Worm (Caenorhabditis elegans) whole organism, L4 larva: ENCODE measurements around the gene fbxa-74.

Experiments used
- D1046.2 ChIP-seq: fragments of 200-800 bp; sonication (Bioruptor generic); IDR thresholded peaks from 2 replicates; pipeline ENCODE4 v1.3.6; 2022; ENCODE audit warnings: missing genetic modification characterization, missing compliant biosample characterization
- F10B5.3 ChIP-seq: sonication (generic microtip); optimal IDR thresholded peaks from 2 replicates; lab custom pipeline; 2016; ENCODE audit warnings: mild to moderate bottlenecking, missing genetic modification characterization, missing compliant biosample characterization
- F49E8.2 ChIP-seq: sonication (generic microtip); optimal IDR thresholded peaks from 2 replicates; lab custom pipeline; 2016; ENCODE audit warnings: missing compliant biosample characterization, mild to moderate bottlenecking, missing genetic modification characterization, borderline replicate concordance
- R02D3.7 ChIP-seq: fragments of 150-350 bp; sonication (generic microtip); optimal IDR thresholded peaks from 3 replicates; lab custom pipeline; 2014; ENCODE audit warnings: missing biosample characterization, missing genetic modification characterization
- ZK337.2 ChIP-seq: fragments of 200-800 bp; sonication (Bioruptor generic); IDR thresholded peaks from 2 replicates; pipeline ENCODE4 v1.3.6; 2022; ENCODE audit warnings: missing genetic modification reagents, missing genetic modification characterization, missing compliant biosample characterization
- aha-1 ChIP-seq: fragments of 150-350 bp; peaks from one replicate; lab custom pipeline; 2014; ENCODE audit warnings: missing biosample characterization, missing genetic modification characterization
- ama-1 ChIP-seq: fragments of 150-350 bp; optimal IDR thresholded peaks from 2 replicates; lab custom pipeline; 2014; ENCODE audit warnings: inconsistent platforms, mixed read lengths
- attf-4 ChIP-seq: sonication (generic microtip); optimal IDR thresholded peaks from 3 replicates; lab custom pipeline; 2017; ENCODE audit warnings: missing biosample characterization, missing genetic modification characterization
- ceh-28 ChIP-seq: fragments of 150-350 bp; optimal IDR thresholded peaks from 2 replicates; lab custom pipeline; 2014; ENCODE audit warnings: missing biosample characterization, missing genetic modification reagents, missing genetic modification characterization
- ceh-62 ChIP-seq: sonication (generic microtip); optimal IDR thresholded peaks from 2 replicates; lab custom pipeline; 2017; ENCODE audit warnings: missing biosample characterization, missing genetic modification characterization
- cey-2 ChIP-seq: sonication (generic microtip); optimal IDR thresholded peaks from 3 replicates; lab custom pipeline; 2017; ENCODE audit warnings: missing genetic modification characterization, mild to moderate bottlenecking, missing compliant biosample characterization, antibody characterized with exemption, borderline replicate concordance; ENCODE audit not compliant: insufficient read depth
- daf-16 ChIP-seq, 3 experiments: sonication (generic microtip); optimal IDR thresholded peaks; 2 replicates each; lab custom pipeline; 2016 to 2017; ENCODE audit warnings: missing genetic modification characterization in 3 of 3, missing genetic modification reagents in 3 of 3, mild to moderate bottlenecking in 2 of 3, missing compliant biosample characterization in 2 of 3, missing biosample characterization in 1 of 3, moderate library complexity in 1 of 3
- dmd-6 ChIP-seq: fragments of 200-800 bp; sonication (Bioruptor generic); IDR thresholded peaks from 2 replicates; pipeline ENCODE4 v1.3.6; 2022; ENCODE audit warnings: missing genetic modification reagents, missing genetic modification characterization, missing compliant biosample characterization
- dpl-1 ChIP-seq: fragments of 150-350 bp; optimal IDR thresholded peaks from 2 replicates; lab custom pipeline; 2014; ENCODE audit warnings: missing biosample characterization, missing genetic modification reagents, missing genetic modification characterization
- dve-1 ChIP-seq: sonication (generic microtip); optimal IDR thresholded peaks from 2 replicates; lab custom pipeline; 2017; ENCODE audit warnings: antibody characterized with exemption, mild to moderate bottlenecking, missing genetic modification characterization, missing compliant biosample characterization; ENCODE audit not compliant: insufficient read depth
- egl-43 ChIP-seq: fragments of 200-800 bp; sonication (Bioruptor generic); IDR thresholded peaks from 2 replicates; pipeline ENCODE4 v1.3.6; 2022; ENCODE audit warnings: missing genetic modification reagents, missing genetic modification characterization, missing compliant biosample characterization
- hif-1 ChIP-seq, 2 experiments: sonication (generic microtip); optimal IDR thresholded peaks; 2 replicates each; lab custom pipeline; 2016 to 2017; ENCODE audit warnings: missing compliant biosample characterization in 2 of 2, missing genetic modification characterization in 2 of 2, missing genetic modification reagents in 2 of 2, missing genotype in 2 of 2, mild to moderate bottlenecking in 1 of 2
- lin-1 ChIP-seq: fragments of 200-800 bp; sonication (Bioruptor generic); IDR thresholded peaks from 2 replicates; pipeline ENCODE4 v1.3.6; 2022; ENCODE audit warnings: missing genetic modification reagents, missing genetic modification characterization, missing compliant biosample characterization
- lin-39 ChIP-seq: fragments of 150-350 bp; optimal IDR thresholded peaks from 2 replicates; lab custom pipeline; 2014; ENCODE audit warnings: missing biosample characterization, missing genetic modification reagents, missing genetic modification characterization
- madf-5 ChIP-seq, 2 experiments: fragments of 200-800 bp; sonication (Bioruptor generic); IDR thresholded peaks; 2 replicates each; pipeline ENCODE4 v1.3.6; 2022; ENCODE audit warnings: missing compliant biosample characterization in 2 of 2, missing genetic modification characterization in 2 of 2
- mdl-1 ChIP-seq, 2 experiments: fragments of 150-350 bp in 1 of 2; sonication (generic microtip) in 1 of 2; optimal IDR thresholded peaks; 2 replicates each; lab custom pipeline; 2014 to 2017; ENCODE audit warnings: missing biosample characterization in 2 of 2, missing genetic modification characterization in 2 of 2
- nhr-10 ChIP-seq: fragments of 150-350 bp; optimal IDR thresholded peaks from 2 replicates; lab custom pipeline; 2014; ENCODE audit warnings: missing biosample characterization, missing genetic modification characterization
- nhr-111 ChIP-seq: fragments of 200-800 bp; sonication (Bioruptor generic); optimal IDR thresholded peaks from 2 replicates; lab custom pipeline; 2018; ENCODE audit warnings: mild to moderate bottlenecking, missing genetic modification characterization, missing compliant biosample characterization
- nhr-25 ChIP-seq: sonication (generic microtip); optimal IDR thresholded peaks from 2 replicates; lab custom pipeline; 2017; ENCODE audit warnings: missing genetic modification characterization, mild to moderate bottlenecking, missing compliant biosample characterization, antibody characterized with exemption, moderate library complexity, borderline replicate concordance; ENCODE audit not compliant: insufficient read depth
- nhr-28 ChIP-seq: fragments of 150-350 bp; optimal IDR thresholded peaks from 2 replicates; lab custom pipeline; 2014; ENCODE audit warnings: missing biosample characterization, missing genetic modification characterization
- nhr-77 ChIP-seq: fragments of 150-350 bp; optimal IDR thresholded peaks from 2 replicates; lab custom pipeline; 2014; ENCODE audit warnings: missing biosample characterization, missing genetic modification characterization
- pha-4 ChIP-seq, 2 experiments: fragments of 150-350 bp in 1 of 2; fragments of 200-800 bp in 1 of 2; sonication (Bioruptor generic) in 1 of 2; IDR thresholded peaks in 1 of 2; optimal IDR thresholded peaks in 1 of 2; 2 replicates each; pipeline versions ENCODE4 v1.3.6 to Lab custom; 2014 to 2022; ENCODE audit warnings: missing genetic modification characterization in 2 of 2, missing genetic modification reagents in 2 of 2, missing biosample characterization in 1 of 2, missing compliant biosample characterization in 1 of 2
- pqm-1 ChIP-seq: sonication (generic microtip); optimal IDR thresholded peaks from 2 replicates; lab custom pipeline; 2017; ENCODE audit warnings: missing biosample characterization, missing genetic modification characterization
- set-16 ChIP-seq: fragments of 200-800 bp; sonication (Bioruptor generic); IDR thresholded peaks from 2 replicates; pipeline ENCODE4 v1.3.6; 2022; ENCODE audit warnings: missing genetic modification reagents, missing genetic modification characterization, missing compliant biosample characterization
- snpc-4 ChIP-seq: fragments of 150-350 bp; optimal IDR thresholded peaks from 2 replicates; lab custom pipeline; 2014; ENCODE audit warnings: missing biosample characterization, missing genetic modification characterization
- tag-97 ChIP-seq: fragments of 200-800 bp; sonication (Bioruptor generic); IDR thresholded peaks from 2 replicates; pipeline ENCODE4 v1.3.6; 2022; ENCODE audit warnings: missing genetic modification characterization, missing compliant biosample characterization
- unc-62 ChIP-seq, 3 experiments: fragments of 150-350 bp in 1 of 3; sonication (generic microtip); optimal IDR thresholded peaks in 2 of 3; peaks in 1 of 3; 1 replicate in 1 of 3; 2 replicates in 2 of 3; lab custom pipeline; 2014 to 2017; ENCODE audit warnings: missing biosample characterization in 3 of 3, missing genetic modification characterization in 3 of 3, missing genetic modification reagents in 3 of 3, missing genotype in 1 of 3
- vab-7 ChIP-seq: fragments of 200-800 bp; sonication (Bioruptor generic); IDR thresholded peaks from 2 replicates; pipeline ENCODE4 v1.3.6; 2022; ENCODE audit warnings: missing genetic modification reagents, missing genetic modification characterization, missing compliant biosample characterization
- zfp-2 ChIP-seq: sonication (generic microtip); optimal IDR thresholded peaks from 2 replicates; lab custom pipeline; 2016; ENCODE audit warnings: mild to moderate bottlenecking, missing genetic modification characterization, missing compliant biosample characterization

The fbxa-74 gene

ce11 chrIII:1665373-1665772 is 33.4 kb downstream of the fbxa-74 start:
- TF ChIP-seq hif-1 (tag; optimal IDR thresholded peaks at IDR 0.05; lab: Kevin White, UChicago) (no peak), ceh-28 (tag; lab: Kevin White, UChicago) (peak; percentile 75)

- no peak for TF ChIP-seq ZK337.2
- 0 out of 2 replicates have a peak, but pooled peaks have one; percentile 50 for TF ChIP-seq egl-43 (GFP tag; lab: Robert Waterston, UW)
- no peak for TF ChIP-seq ceh-62 (tag; lab: Kevin White, UChicago)
- peak; percentile 86 for TF ChIP-seq set-16 (GFP tag; lab: Robert Waterston, UW)
- TF ChIP-seq vab-7 = peak; percentile 53; the same call in 1 of the 2 replicates
Observed at ce11 chrIII:1664761-1665266, 34.0 kb downstream of the fbxa-74 start, which contains the start of gene Y22D7AL.16. Y22D7AL.16 (minus strand) TSS chrIII:1665216.

DNA sequence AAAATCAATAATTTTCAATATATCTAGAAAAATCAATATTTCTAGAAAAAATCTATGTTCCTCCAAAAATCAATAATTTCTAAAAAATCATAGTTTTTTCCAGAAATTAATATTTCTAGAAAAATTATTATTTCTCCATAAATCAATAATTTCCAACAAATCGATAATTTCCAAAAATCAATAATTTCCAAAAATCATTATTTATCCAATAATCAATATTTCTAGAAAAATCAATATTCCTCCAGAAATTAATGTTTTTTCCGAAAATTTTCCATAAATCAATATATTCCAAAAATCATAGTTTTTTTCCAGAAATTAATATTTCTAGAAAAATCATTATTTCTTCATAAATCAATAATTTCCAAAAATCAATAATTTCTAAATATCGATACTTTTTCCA is 35.7 kb downstream of the fbxa-74 start:
- TF ChIP-seq pqm-1 = no peak
- TF ChIP-seq ceh-28 (tag; lab: Kevin White, UChicago) = peak; percentile 94

- TF ChIP-seq set-16 (GFP tag; lab: Robert Waterston, UW) (no peak), aha-1 (tag; lab: Kevin White, UChicago) (peak; percentile 1)
Observed at ce11 chrIII:1662405-1662804, 36.4 kb downstream of the fbxa-74 start.

DNA sequence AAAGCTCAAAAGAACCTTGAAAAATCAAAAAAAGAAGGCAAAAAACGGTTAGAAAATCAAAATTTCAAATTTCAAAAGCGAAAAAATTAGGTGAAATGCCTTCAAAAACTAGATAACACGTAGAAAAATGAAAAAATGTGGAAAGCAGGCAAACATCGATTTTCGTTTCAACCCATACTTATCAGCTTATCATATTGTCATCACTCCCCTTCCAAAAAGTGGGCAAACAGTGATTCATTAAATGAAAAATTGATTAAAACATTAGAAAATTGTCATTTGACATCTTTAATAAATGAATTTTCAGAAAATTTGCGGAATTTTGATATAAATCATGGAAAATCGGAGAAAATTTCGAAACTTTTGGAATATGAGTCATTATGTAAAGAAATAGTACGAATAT is 37.8 kb downstream of the fbxa-74 start:
- no peak for TF ChIP-seq madf-5 (GFP tag; IDR thresholded peaks at IDR 0.05; lab: Robert Waterston, UW)
- no peak for TF ChIP-seq zfp-2 (tag; lab: Kevin White, UChicago)
- TF ChIP-seq ama-1 (lab: Kevin White, UChicago) = no peak
- no peak for TF ChIP-seq tag-97
- TF ChIP-seq F10B5.3 (tag; lab: Kevin White, UChicago) = no peak
- peak; percentile 91 for TF ChIP-seq pqm-1
- no peak for TF ChIP-seq lin-1 (GFP tag; lab: Robert Waterston, UW)
- TF ChIP-seq set-16 (GFP tag; lab: Robert Waterston, UW) = no peak
- no peak for TF ChIP-seq nhr-25 (tag; lab: Kevin White, UChicago)
- no peak for TF ChIP-seq mdl-1 (tag; optimal IDR thresholded peaks at IDR 0.05; lab: Kevin White, UChicago)
- TF ChIP-seq daf-16 (GFP tag; optimal IDR thresholded peaks at IDR 0.05; lab: Kevin White, UChicago) = no peak
- peak; percentile 38 for TF ChIP-seq daf-16 (tag; optimal IDR thresholded peaks at IDR 0.05; lab: Kevin White, UChicago)
- TF ChIP-seq cey-2 = no peak
- no peak for TF ChIP-seq nhr-111 (GFP tag; lab: Kevin White, UChicago)
- TF ChIP-seq R02D3.7 (tag; lab: Kevin White, UChicago) = no peak
- TF ChIP-seq D1046.2 (GFP tag; lab: Robert Waterston, UW) = no peak
- TF ChIP-seq vab-7 = no peak
- no peak for TF ChIP-seq nhr-10 (tag; lab: Kevin White, UChicago)
- peak; percentile 53 for TF ChIP-seq nhr-28 (tag; lab: Kevin White, UChicago)
- TF ChIP-seq dmd-6 = peak; percentile 22; the same call in 1 of the 2 replicates
- peak; percentile 0 for TF ChIP-seq dve-1 (tag; lab: Kevin White, UChicago)
- no peak for TF ChIP-seq attf-4 (tag; lab: Kevin White, UChicago)
- TF ChIP-seq dpl-1 = no peak
- no peak for TF ChIP-seq unc-62 (GFP tag; optimal IDR thresholded peaks at IDR 0.05 in 1 of 2; lab: Kevin White, UChicago)
- no peak for TF ChIP-seq unc-62 (tag; optimal IDR thresholded peaks at IDR 0.05; lab: Kevin White, UChicago)
- TF ChIP-seq lin-39 (tag; lab: Kevin White, UChicago) = no peak
- TF ChIP-seq ceh-62 (tag; lab: Kevin White, UChicago) = no peak
- no peak for TF ChIP-seq snpc-4 (tag; lab: Kevin White, UChicago)
- TF ChIP-seq F49E8.2 (tag; lab: Kevin White, UChicago) = no peak
- no peak for TF ChIP-seq nhr-77 (tag; lab: Kevin White, UChicago)
- TF ChIP-seq pha-4 (GFP tag; IDR thresholded peaks at IDR 0.05; lab: Robert Waterston, UW) = no peak
- TF ChIP-seq pha-4 (tag; optimal IDR thresholded peaks at IDR 0.05; lab: Kevin White, UChicago) = no peak
